Fruit fly (Drosophila melanogaster) whole organism, larva: ENCODE results near the gene nod.

Source experiments
- noc ChIP-seq: fragments of 200-800 bp; sonication (Bioruptor generic); optimal IDR thresholded peaks from 3 replicates; lab custom pipeline; 2019; ENCODE audit warnings: missing biosample characterization, mild to moderate bottlenecking, missing genetic modification characterization, moderate library complexity

nod gene

DNA sequence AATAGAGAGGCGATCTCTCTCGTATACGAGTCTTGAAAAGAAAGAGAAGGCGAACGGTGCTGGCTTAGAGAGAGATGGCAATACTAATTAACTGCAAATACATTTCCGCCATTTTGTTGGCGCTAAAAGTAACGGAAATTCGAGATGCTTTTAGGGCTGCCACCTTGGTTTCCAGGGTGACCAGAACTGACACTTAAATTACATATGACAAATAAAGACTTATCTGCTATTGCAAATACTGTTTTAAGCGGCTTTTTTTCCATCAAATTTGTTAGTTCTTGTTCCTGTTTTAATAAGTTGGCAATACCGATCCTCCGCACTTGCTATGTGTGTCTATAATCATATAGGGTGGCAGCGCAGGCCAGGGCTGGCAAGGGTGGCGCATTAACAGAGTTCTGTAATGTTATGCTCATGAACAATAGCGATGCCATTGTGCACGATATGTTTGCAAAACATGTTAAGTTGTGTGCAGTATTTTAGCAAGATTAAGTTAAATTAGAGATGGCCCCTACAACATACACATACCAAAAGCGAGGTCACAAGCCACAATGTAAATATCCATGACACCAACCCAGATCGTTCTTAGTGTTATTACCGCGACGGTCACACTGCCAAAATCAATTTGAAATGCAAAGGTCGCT, at the start of gene nod:
Gene nod (plus strand): TSS at position 573 of the 641 bp plus-strand sequence.
- peak; percentile 47 for TF ChIP-seq noc (tag; lab: Kevin White, UChicago)

- no peak for TF ChIP-seq noc (tag; lab: Kevin White, UChicago)
Measured at dm6 chrX:11531245-11531644, 49.3 kb upstream of the nod start.

- TF ChIP-seq noc (tag; lab: Kevin White, UChicago), result no peak
Measured at dm6 chrX:11542502-11542901, 38.1 kb upstream of the nod start.

dm6 chrX:11543318-11543717, 37.3 kb upstream of the nod start:
- no peak for TF ChIP-seq noc (tag; lab: Kevin White, UChicago)

DNA sequence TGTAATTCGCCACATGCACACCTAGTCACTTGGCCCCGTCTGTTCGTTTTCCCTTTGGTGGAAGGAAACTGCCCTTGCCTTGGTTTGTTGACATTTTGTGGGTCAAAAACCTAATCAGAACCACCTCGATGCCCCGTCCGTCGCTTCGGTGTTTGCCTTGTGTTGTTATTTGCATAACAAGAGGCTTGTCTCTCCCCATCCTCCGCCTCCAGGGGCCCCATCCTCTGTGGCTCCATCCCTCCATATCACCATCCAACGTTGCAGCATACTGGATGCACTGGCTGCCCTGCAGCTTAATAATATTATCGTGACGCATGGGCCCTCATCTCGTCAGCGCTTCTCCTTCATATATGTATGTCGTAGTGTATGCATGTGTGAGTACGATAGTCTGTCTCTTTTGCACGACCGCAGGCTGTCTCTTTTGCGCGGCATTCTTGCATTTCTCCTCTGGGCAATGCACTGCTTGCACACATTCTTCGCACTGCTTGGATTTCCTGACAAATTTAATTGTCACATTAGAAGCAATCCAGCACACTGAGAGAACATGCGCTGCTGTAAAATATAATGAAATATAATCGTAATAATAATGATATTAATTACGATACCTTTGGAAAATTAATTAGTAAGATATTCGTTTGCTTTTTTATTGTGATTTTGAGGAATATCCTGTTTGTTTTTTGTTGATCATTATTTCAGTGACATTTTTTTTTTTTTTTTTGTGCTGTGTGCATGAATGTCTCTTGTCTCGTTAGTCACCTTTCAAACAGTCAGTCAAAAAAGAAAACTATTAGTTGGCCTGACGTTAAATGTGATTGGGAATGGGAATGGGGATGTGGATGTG, 36.2 kb upstream of the nod start:
- TF ChIP-seq noc (tag; lab: Kevin White, UChicago), result no peak

dm6 chrX:11544951-11545426, 35.6 kb upstream of the nod start:
- no peak for TF ChIP-seq noc (tag; lab: Kevin White, UChicago)

DNA sequence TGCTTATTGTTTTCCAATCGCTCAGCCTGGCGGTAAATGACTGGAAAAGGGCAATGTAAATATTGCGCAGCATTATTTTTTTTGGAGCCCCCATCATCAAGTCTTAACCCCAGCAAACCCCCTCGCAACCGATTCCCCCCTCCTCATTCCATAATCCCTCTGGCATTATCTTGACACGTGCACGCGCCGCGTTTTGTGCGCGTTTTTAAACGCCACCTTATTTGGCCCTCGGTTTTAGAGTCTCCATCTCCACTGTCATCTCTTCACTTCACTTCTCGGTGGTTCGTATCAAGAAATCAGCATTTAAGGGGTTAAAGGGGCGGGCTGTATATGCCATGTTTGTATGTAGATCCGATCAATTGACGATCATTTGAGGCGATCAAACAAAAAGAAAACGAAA, 33.6 kb upstream of the nod start:
- no peak for TF ChIP-seq noc (tag; lab: Kevin White, UChicago)

dm6 chrX:11548701-11549100, 31.9 kb upstream of the nod start:
- TF ChIP-seq noc (tag; lab: Kevin White, UChicago), result no peak

DNA sequence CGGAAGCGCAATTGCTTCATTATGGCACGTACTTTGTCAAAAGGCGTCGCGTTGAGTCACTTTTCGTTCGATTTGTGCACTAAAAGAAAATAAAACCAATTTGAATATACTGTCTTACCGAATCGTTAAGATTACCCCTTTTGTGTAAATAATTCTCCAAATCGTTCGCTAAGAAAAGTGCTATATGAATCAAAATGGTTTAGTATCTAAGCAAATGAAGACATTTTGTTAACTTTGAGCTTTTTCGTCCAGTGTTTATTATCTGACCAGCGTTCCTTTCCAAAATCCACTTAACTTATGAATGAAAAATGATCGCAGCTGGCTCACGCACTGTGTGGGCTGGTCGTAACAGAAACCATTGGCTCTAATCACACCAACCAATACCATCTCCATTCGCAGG, 30.5 kb upstream of the nod start:
- peak; percentile 41 for TF ChIP-seq noc (tag; lab: Kevin White, UChicago)

DNA sequence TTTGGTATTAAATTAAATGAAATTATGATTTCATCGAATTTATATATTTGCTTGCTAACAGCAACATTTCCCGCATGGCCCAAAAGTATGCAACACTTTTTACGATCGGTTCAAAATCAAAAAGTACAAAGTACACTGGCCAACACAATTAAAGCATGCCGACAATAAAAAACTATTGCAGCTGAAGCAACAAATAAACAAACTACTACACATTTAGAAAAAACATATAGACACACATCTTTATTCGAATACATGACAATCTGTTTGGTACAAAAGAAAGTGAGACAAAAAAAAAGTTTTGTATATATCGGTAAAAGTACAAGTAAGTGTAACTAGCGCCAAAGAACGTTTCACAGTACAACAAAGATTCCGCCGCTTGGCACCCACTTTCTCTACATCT, 25.5 kb upstream of the nod start:
- TF ChIP-seq noc (tag; lab: Kevin White, UChicago), result no peak

dm6 chrX:11556774-11557173, 23.8 kb upstream of the nod start:
- TF ChIP-seq noc (tag; lab: Kevin White, UChicago), result no peak

- TF ChIP-seq noc (tag; lab: Kevin White, UChicago), result no peak
Measured at dm6 chrX:11558389-11558908, 22.1 kb upstream of the nod start, which contains the start of gene CG1572. TSS of gene CG1572 (minus strand) at chrX:11558654.

dm6 chrX:11559728-11560724, 20.5 kb upstream of the nod start:
- TF ChIP-seq noc (tag; lab: Kevin White, UChicago), result peak; percentile 97

DNA sequence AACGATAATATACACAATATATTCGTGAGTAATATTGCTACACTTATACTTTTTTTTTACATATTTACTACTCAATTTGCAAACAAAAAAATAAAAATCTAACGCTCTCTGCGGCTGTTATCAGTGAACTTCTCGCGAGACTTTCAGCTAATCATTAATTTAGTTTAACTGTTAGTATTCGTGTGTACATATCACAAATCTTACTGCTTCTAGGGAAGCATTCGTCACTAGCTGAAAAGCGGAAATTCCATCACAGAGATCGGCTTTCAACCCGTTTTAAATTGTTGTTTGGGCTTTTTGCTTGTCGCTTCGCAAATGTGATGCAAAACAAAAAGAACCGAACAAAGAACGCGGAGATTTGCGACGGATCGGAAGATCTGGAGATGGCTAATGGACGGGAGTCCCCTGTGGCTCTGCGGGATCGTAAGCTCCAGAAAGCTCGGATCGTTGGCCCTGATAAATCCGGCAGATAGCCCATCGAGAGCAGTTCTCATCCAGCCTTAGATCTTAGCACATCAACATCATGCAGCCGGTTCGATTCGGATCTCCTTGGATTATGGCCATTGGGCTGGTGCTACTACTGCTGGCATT, 19.0 kb upstream of the nod start, which contains the start of gene PGRP-SA:
Gene PGRP-SA (plus strand): TSS at position 194 of the 591 bp plus-strand sequence.
- TF ChIP-seq noc (tag; lab: Kevin White, UChicago), result peak; percentile 59
